Worm (Caenorhabditis elegans) whole organism, late embryonic: ENCODE results near the gene nhr-186.

Experiments used
- ceh-24 ChIP-seq: sonication (generic microtip); optimal IDR thresholded peaks from 2 replicates; lab custom pipeline; 2016; ENCODE audit warnings: mild to moderate bottlenecking, missing genetic modification characterization, missing compliant biosample characterization
- ceh-34 ChIP-seq: sonication (generic microtip); optimal IDR thresholded peaks from 2 replicates; lab custom pipeline; 2016; ENCODE audit warnings: mild to moderate bottlenecking, missing genetic modification characterization, missing compliant biosample characterization
- ceh-9 ChIP-seq: sonication (generic microtip); optimal IDR thresholded peaks from 2 replicates; lab custom pipeline; 2016; ENCODE audit warnings: mild to moderate bottlenecking, missing genetic modification characterization, inconsistent platforms, missing compliant biosample characterization
- dve-1 ChIP-seq: sonication (generic microtip); optimal IDR thresholded peaks from 2 replicates; lab custom pipeline; 2017; ENCODE audit warnings: antibody characterized with exemption, mild to moderate bottlenecking, missing genetic modification characterization, missing compliant biosample characterization
- ets-4 ChIP-seq: sonication (generic microtip); optimal IDR thresholded peaks from 2 replicates; lab custom pipeline; 2016; ENCODE audit warnings: missing genetic modification characterization, missing compliant biosample characterization
- hlh-8 ChIP-seq: sonication (generic microtip); optimal IDR thresholded peaks from 2 replicates; lab custom pipeline; 2016; ENCODE audit warnings: missing genotype, missing genetic modification characterization, missing compliant biosample characterization
- nhr-11 ChIP-seq: fragments of 150-350 bp; optimal IDR thresholded peaks from 2 replicates; lab custom pipeline; 2014; ENCODE audit warnings: missing biosample characterization, missing genetic modification characterization
- nhr-232 ChIP-seq: sonication (generic microtip); optimal IDR thresholded peaks from 2 replicates; lab custom pipeline; 2016; ENCODE audit warnings: missing genetic modification characterization, missing compliant biosample characterization
- pat-9 ChIP-seq: fragments of 200-800 bp; sonication (Bioruptor generic); optimal IDR thresholded peaks from 2 replicates; lab custom pipeline; 2018; ENCODE audit warnings: mild to moderate bottlenecking, missing genetic modification characterization, moderate library complexity, missing compliant biosample characterization
- pha-4 ChIP-seq: fragments of 150-350 bp; optimal IDR thresholded peaks from 2 replicates; lab custom pipeline; 2018; ENCODE audit warnings: missing biosample characterization, missing genetic modification reagents, missing genetic modification characterization
- pqm-1 ChIP-seq: sonication (generic microtip); optimal IDR thresholded peaks from 2 replicates; lab custom pipeline; 2016; ENCODE audit warnings: missing genetic modification characterization, missing compliant biosample characterization

DNA sequence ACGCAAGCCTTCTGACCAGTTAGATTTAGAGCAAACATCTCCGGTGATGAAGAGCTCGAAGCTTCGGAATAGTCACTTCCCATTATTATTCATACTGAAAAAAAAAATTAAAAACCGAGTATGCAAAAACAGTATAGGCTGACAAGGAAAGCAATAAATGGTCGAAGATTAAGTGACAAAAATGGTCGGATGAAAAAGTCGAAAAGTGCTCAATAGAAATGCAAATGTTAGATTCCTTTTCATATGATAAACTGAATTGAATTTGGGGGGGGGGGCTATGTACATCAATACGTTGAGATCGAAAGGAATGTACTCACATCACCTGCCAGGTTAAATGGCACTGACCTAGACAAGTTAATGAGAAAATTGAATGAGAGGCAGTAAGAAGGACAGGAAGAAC is 8.1 kb upstream of the nhr-186 start, which contains the start of gene nhr-187:
- TF ChIP-seq pqm-1 = no peak
- TF ChIP-seq hlh-8 = no peak
- TF ChIP-seq nhr-232 = no peak
- no peak for TF ChIP-seq nhr-11 (tag; lab: Kevin White, UChicago)
- no peak for TF ChIP-seq ceh-9 (tag; lab: Kevin White, UChicago)
- TF ChIP-seq pat-9 (tag; lab: Kevin White, UChicago) = no peak
- no peak for TF ChIP-seq ceh-34
- no peak for TF ChIP-seq ets-4 (tag; lab: Kevin White, UChicago)
- TF ChIP-seq ceh-24 (tag; lab: Kevin White, UChicago) = no peak
- no peak for TF ChIP-seq pha-4 (tag; lab: Kevin White, UChicago)
- TF ChIP-seq dve-1 = no peak
